Worm (Caenorhabditis elegans) whole organism, L4 larva: ENCODE data around the gene Y43F8B.3.

Source experiments
- ces-1 ChIP-seq: fragments of 150-350 bp; sonication (generic microtip); optimal IDR thresholded peaks from 4 replicates; lab custom pipeline; 2014; ENCODE audit warnings: missing biosample characterization, missing genetic modification reagents, missing genetic modification characterization
- fkh-10 ChIP-seq: fragments of 150-350 bp; optimal IDR thresholded peaks from 2 replicates; lab custom pipeline; 2014; ENCODE audit warnings: missing biosample characterization, missing genetic modification reagents, missing genetic modification characterization
- jun-1 ChIP-seq: fragments of 150-350 bp; optimal IDR thresholded peaks from 2 replicates; lab custom pipeline; 2014; ENCODE audit warnings: missing biosample characterization, missing genetic modification reagents, missing genetic modification characterization
- skn-1 ChIP-seq: fragments of 150-350 bp; optimal IDR thresholded peaks from 2 replicates; lab custom pipeline; 2014; ENCODE audit warnings: missing biosample characterization, missing genetic modification characterization

- no peak for TF ChIP-seq skn-1 (tag; lab: Kevin White, UChicago)
- no peak for TF ChIP-seq fkh-10
- no peak for TF ChIP-seq jun-1 (tag; lab: Kevin White, UChicago)
- TF ChIP-seq ces-1 (GFP tag; lab: Kevin White, UChicago): no peak
Observed at ce11 chrV:19549689-19550088, 46.8 kb downstream of the Y43F8B.3 start, which contains the start of gene Y43F8B.20.
